Fruit fly (Drosophila melanogaster): Measurements from ENCODE around the gene CG32645.

The CG32645 gene

dm6 chrX:13116438-13117243 is 22.4 kb upstream of the CG32645 start:
- no peak for TF ChIP-seq Sp1 (GFP tag; optimal IDR thresholded peaks at IDR 0.05)
- no peak for TF ChIP-seq pan (optimal IDR thresholded peaks at IDR 0.05)
- no peak for TF ChIP-seq Hr83 (GFP tag; optimal IDR thresholded peaks at IDR 0.05; ENCODE audit: poor library complexity, severe bottlenecking)
- TF ChIP-seq CG32264 (GFP tag; optimal IDR thresholded peaks at IDR 0.05): no peak
- no peak for TF ChIP-seq Abd-B (GFP tag; optimal IDR thresholded peaks at IDR 0.05)
- no peak for TF ChIP-seq dl (GFP tag; optimal IDR thresholded peaks at IDR 0.05; ENCODE audit: insufficient read depth in 1 of 2, partially characterized antibody in 2 of 2)
- TF ChIP-seq woc (GFP tag; optimal IDR thresholded peaks at IDR 0.05): peak; percentile 22
- TF ChIP-seq CrebA (GFP tag; optimal IDR thresholded peaks at IDR 0.05; ENCODE audit: borderline replicate concordance): no peak

- TF ChIP-seq HLH106 (tag; optimal IDR thresholded peaks at IDR 0.05): no peak
- TF ChIP-seq Jra (GFP tag; optimal IDR thresholded peaks at IDR 0.05): no peak
- TF ChIP-seq CG32264 (GFP tag; optimal IDR thresholded peaks at IDR 0.05): no peak
- no peak for TF ChIP-seq ey (GFP tag; optimal IDR thresholded peaks at IDR 0.05)
- no peak for TF ChIP-seq foxo (GFP tag; optimal IDR thresholded peaks at IDR 0.05)
- TF ChIP-seq pan (optimal IDR thresholded peaks at IDR 0.05): no peak
- no peak for TF ChIP-seq Mio (GFP tag; optimal IDR thresholded peaks at IDR 0.05)
Observed at dm6 chrX:13125559-13125958, 13.4 kb upstream of the CG32645 start.

dm6 chrX:13127973-13128749 is 10.8 kb upstream of the CG32645 start:
- TF ChIP-seq h (GFP tag; optimal IDR thresholded peaks at IDR 0.05) (peak; percentile 36), CG9705 (GFP tag; optimal IDR thresholded peaks at IDR 0.05) (no peak), GATAd (GFP tag; optimal IDR thresholded peaks at IDR 0.05) (no peak), Hr83 (GFP tag; optimal IDR thresholded peaks at IDR 0.05; ENCODE audit: poor library complexity, severe bottlenecking) (no peak), pan (optimal IDR thresholded peaks at IDR 0.05) (no peak), foxo (GFP tag; optimal IDR thresholded peaks at IDR 0.05) (peak in 1 of 2 experiments; percentile 51), ey (GFP tag; optimal IDR thresholded peaks at IDR 0.05) (peak; percentile 20), sv (GFP tag; optimal IDR thresholded peaks at IDR 0.05) (peak; percentile 6), psq (GFP tag; optimal IDR thresholded peaks at IDR 0.05) (peak; percentile 11), Mio (GFP tag; optimal IDR thresholded peaks at IDR 0.05) (no peak), Rel (GFP tag; optimal IDR thresholded peaks at IDR 0.05) (no peak), Rel (tag; optimal IDR thresholded peaks at IDR 0.05) (peak; percentile 99), jim (GFP tag; optimal IDR thresholded peaks at IDR 0.05) (no peak), dl (GFP tag; optimal IDR thresholded peaks at IDR 0.05; ENCODE audit: insufficient read depth in 1 of 2, partially characterized antibody in 2 of 2) (no peak), br (GFP tag; optimal IDR thresholded peaks at IDR 0.05) (peak; percentile 32), N (GFP tag; optimal IDR thresholded peaks at IDR 0.05) (peak; percentile 57), fru (GFP tag; optimal IDR thresholded peaks at IDR 0.05) (peak; percentile 18), rgr (GFP tag; optimal IDR thresholded peaks at IDR 0.05) (peak; percentile 33), woc (GFP tag; optimal IDR thresholded peaks at IDR 0.05) (peak; percentile 40), tai (GFP tag; optimal IDR thresholded peaks at IDR 0.05) (peak; percentile 15), brk (GFP tag; optimal IDR thresholded peaks at IDR 0.05) (no peak), Dfd (GFP tag; optimal IDR thresholded peaks at IDR 0.05) (peak; percentile 78), Hnf4 (GFP tag; optimal IDR thresholded peaks at IDR 0.05) (peak; percentile 45)

DNA sequence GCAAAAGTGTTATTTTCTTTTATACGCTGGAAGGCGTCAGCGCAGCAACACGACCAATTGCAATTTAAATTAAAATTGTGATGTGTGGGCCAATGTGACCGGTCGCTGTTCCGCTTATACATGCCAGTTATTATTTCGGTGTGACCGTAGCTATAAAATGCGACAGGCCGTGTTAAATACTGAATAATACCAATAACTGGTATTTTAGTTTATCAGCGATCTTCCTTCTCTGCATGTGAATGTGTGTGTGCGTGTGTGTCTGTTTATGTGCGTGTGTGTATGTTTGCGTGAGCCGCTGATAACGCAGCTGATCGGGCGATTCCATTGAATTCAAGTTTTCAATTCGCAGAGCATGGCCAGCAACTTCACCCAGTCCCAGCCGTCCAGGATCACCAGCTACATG is 10.2 kb upstream of the CG32645 start, which contains the start of the genes CG32638, CG15717 and MFS10:
Gene CG32638 (minus strand): TSS at position 45 of the 403 bp plus-strand sequence.
Gene CG15717 (plus strand): TSS at position 203 of the 403 bp plus-strand sequence.
Gene MFS10 (plus strand): TSS at position 269 of the 403 bp plus-strand sequence.
- TF ChIP-seq psq (GFP tag; optimal IDR thresholded peaks at IDR 0.05) (peak; percentile 5), Dfd (GFP tag; optimal IDR thresholded peaks at IDR 0.05) (no peak), Hr83 (GFP tag; optimal IDR thresholded peaks at IDR 0.05; ENCODE audit: poor library complexity, severe bottlenecking) (peak; percentile 79), CG9705 (GFP tag; optimal IDR thresholded peaks at IDR 0.05) (no peak), Jra (GFP tag; optimal IDR thresholded peaks at IDR 0.05) (peak; percentile 23), Vsx2 (GFP tag; optimal IDR thresholded peaks at IDR 0.05; ENCODE audit: partially characterized antibody) (no peak), Hnf4 (GFP tag; optimal IDR thresholded peaks at IDR 0.05) (peak; percentile 36), Rel (GFP tag; optimal IDR thresholded peaks at IDR 0.05) (no peak), Rel (tag; optimal IDR thresholded peaks at IDR 0.05) (peak; percentile 30), foxo (GFP tag; optimal IDR thresholded peaks at IDR 0.05) (peak in 1 of 2 experiments; percentile 39), h (GFP tag; optimal IDR thresholded peaks at IDR 0.05) (peak; percentile 61), dsf (GFP tag; optimal IDR thresholded peaks at IDR 0.05; ENCODE audit: borderline replicate concordance) (no peak), N (GFP tag; optimal IDR thresholded peaks at IDR 0.05) (peak; percentile 4), rgr (GFP tag; optimal IDR thresholded peaks at IDR 0.05) (peak; percentile 50), fru (GFP tag; optimal IDR thresholded peaks at IDR 0.05) (peak; percentile 26), Dif (GFP tag; optimal IDR thresholded peaks at IDR 0.05; ENCODE audit: partially characterized antibody) (peak; percentile 15), GATAd (GFP tag; optimal IDR thresholded peaks at IDR 0.05) (no peak), br (GFP tag; optimal IDR thresholded peaks at IDR 0.05) (peak; percentile 23), Sp1 (GFP tag; optimal IDR thresholded peaks at IDR 0.05) (peak; percentile 33), dmrt93B (GFP tag; optimal IDR thresholded peaks at IDR 0.05) (no peak)
